Worm (Caenorhabditis elegans): Measurements from ENCODE around the gene mpz-5.

Gene mpz-5

DNA sequence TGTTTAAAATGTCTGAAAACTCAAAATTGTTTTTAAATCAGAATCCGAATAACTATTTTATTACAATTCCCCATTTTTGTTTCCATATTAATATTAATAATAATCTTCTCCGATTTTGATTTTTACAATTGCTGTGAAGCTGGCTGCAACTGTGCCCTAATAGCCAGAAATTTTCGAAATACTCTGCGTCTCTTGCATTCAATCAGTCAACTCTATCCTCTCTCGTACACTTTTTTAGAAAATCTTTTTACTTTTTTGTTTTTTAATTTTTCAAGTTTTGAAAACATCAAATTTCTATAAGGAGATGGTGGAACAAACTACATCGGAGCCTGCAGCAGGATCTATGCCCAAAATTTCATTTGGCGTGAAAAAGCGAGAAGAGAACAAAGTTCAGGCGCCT, 15.8 kb downstream of the mpz-5 start, which contains the start of gene gkow-1:
TSS of gene gkow-1 (plus strand) at position 301 of the 400 bp plus-strand sequence.
- TF ChIP-seq ceh-16 (tag; optimal IDR thresholded peaks at IDR 0.05) (no peak), nhr-43 (tag; optimal IDR thresholded peaks at IDR 0.05; ENCODE audit: poor library complexity, severe bottlenecking) (no peak), nhr-23 (tag; optimal IDR thresholded peaks at IDR 0.05) (no peak), mdl-1 (tag; optimal IDR thresholded peaks at IDR 0.05) (no peak), eor-1 (tag; optimal IDR thresholded peaks at IDR 0.05) (no peak), fos-1 (tag; optimal IDR thresholded peaks at IDR 0.05) (no peak), elt-1 (tag; optimal IDR thresholded peaks at IDR 0.05) (no peak), ceh-28 (tag; optimal IDR thresholded peaks at IDR 0.05) (no peak), zag-1 (tag; optimal IDR thresholded peaks at IDR 0.05) (no peak), unc-62 (GFP tag; optimal IDR thresholded peaks at IDR 0.05) (no peak), lin-15B (tag; optimal IDR thresholded peaks at IDR 0.05) (no peak), nhr-77 (tag; optimal IDR thresholded peaks at IDR 0.05) (no peak)

DNA sequence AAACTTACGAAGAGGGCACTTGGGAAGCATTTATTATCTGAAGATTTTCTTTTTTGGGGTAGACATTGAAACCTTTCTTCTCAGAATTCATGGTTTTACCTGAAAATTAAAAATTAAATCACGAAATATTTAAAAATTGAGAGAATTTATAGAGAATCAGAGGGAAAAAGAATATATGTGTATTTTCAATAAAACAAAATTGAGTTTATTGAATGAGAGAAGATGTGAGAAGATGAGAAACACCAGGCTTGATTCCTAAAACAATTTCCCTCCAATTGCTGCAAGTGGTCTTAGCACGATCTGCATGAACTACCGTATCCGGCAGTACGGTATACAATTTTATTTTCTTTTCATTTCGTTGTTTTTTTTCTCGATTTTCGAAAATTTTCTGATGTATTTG, 16.6 kb downstream of the mpz-5 start, which contains the start of gene R11A8.1:
TSS of gene R11A8.1 (minus strand) at position 101 of the 400 bp plus-strand sequence.
- TF ChIP-seq mml-1 (tag; optimal IDR thresholded peaks at IDR 0.05), result no peak
- TF ChIP-seq nfya-1 (tag; optimal IDR thresholded peaks at IDR 0.05; ENCODE audit: insufficient read depth), result no peak
- no peak for TF ChIP-seq nhr-77 (tag; optimal IDR thresholded peaks at IDR 0.05)
- TF ChIP-seq aly-2 (tag; optimal IDR thresholded peaks at IDR 0.05), result no peak
- no peak for TF ChIP-seq unc-62 (GFP tag; optimal IDR thresholded peaks at IDR 0.05)
- TF ChIP-seq egl-27 (tag; optimal IDR thresholded peaks at IDR 0.05), result no peak
- no peak for TF ChIP-seq R02D3.7 (tag; optimal IDR thresholded peaks at IDR 0.05)
- no peak for TF ChIP-seq nhr-11 (tag; optimal IDR thresholded peaks at IDR 0.05)
- TF ChIP-seq lin-39 (tag; optimal IDR thresholded peaks at IDR 0.05), result no peak
- no peak for TF ChIP-seq daf-12 (tag; optimal IDR thresholded peaks at IDR 0.05)
- TF ChIP-seq unc-39 (tag; optimal IDR thresholded peaks at IDR 0.05), result no peak
- TF ChIP-seq jun-1 (tag; optimal IDR thresholded peaks at IDR 0.05), result no peak
- no peak for TF ChIP-seq elt-3 (tag; optimal IDR thresholded peaks at IDR 0.05)
- TF ChIP-seq eor-1 (tag; optimal IDR thresholded peaks at IDR 0.05), result no peak
- TF ChIP-seq fkh-10 (GFP tag; optimal IDR thresholded peaks at IDR 0.05), result no peak
- no peak for TF ChIP-seq skn-1 (tag; optimal IDR thresholded peaks at IDR 0.05)
- no peak for TF ChIP-seq nhr-67 (tag; optimal IDR thresholded peaks at IDR 0.05)
- TF ChIP-seq sea-2 (GFP tag; optimal IDR thresholded peaks at IDR 0.05), result no peak

DNA sequence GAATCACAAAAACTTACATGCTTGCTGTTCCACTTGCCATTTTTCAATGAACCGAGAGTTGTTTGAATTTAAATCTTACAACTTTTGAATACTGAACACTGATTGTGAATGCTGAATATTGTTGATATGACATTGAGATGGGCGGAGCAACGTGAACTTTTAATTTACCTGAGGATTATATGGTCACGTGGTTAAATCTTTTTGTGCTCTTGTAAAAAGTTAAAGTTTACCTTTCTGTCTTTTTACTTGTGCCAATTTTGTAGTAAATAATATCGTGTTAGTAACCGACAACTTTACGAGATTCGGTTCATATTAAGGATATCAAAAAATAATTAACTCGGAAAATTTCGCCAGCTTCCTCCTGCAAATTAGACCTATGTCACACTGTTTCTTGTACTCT, 21.4 kb downstream of the mpz-5 start, which contains the start of gene Y43C5B.2:
TSS of gene Y43C5B.2 (minus strand) at position 101 of the 400 bp plus-strand sequence.
- TF ChIP-seq daf-12 (tag; optimal IDR thresholded peaks at IDR 0.05) (no peak), ceh-16 (tag; optimal IDR thresholded peaks at IDR 0.05) (no peak), nhr-11 (tag; optimal IDR thresholded peaks at IDR 0.05) (no peak), tbx-2 (tag; optimal IDR thresholded peaks at IDR 0.05) (no peak)

DNA sequence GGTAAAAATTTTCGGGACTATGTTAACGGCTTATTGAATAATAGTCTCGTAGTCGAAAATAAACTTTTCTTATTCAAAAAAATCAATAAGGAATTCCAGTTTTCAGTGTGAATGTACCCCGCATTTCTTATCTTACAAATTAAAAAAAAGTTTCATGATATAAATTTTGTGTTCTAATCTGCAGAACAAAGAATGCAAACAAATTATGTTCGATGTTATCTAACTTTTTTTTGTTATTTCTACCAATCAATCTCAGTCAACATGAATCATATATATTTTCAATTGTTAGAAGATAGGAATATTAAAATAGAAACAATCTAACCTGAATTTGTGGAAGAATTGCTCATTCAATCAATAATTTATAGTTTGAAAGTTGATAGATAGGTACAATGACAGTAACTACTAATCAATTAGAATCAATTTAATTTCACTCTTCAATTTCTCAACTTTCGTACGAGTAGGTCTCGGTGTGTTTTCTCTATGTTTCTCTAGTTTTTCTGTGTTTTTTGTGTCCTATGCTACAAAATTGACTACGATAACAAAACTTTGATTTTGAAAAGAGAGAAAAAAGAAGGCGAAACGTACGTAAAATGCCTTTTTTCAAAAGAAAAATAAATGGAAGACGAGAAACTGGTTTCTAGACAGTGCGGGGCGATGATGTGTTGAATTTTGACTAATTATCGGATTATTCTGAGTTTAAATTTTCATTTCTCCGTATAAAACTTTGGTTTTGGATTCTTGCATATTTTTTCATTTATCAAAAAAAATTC, 23.6 kb downstream of the mpz-5 start, which contains the start of the genes unc-43 and Y43C5B.3:
TSS of gene unc-43 (minus strand) at position 347 of the 770 bp plus-strand sequence.
TSS of gene Y43C5B.3 (plus strand) at position 720 of the 770 bp plus-strand sequence.
- TF ChIP-seq ceh-28 (tag; optimal IDR thresholded peaks at IDR 0.05), result no peak
- TF ChIP-seq ceh-9 (tag; optimal IDR thresholded peaks at IDR 0.05), result no peak
- TF ChIP-seq pha-4 (tag; optimal IDR thresholded peaks at IDR 0.05), result peak; percentile 66
- TF ChIP-seq ztf-4 (tag; optimal IDR thresholded peaks at IDR 0.05), result no peak
- TF ChIP-seq hmg-11 (tag; optimal IDR thresholded peaks at IDR 0.05), result no peak
- TF ChIP-seq sea-2 (GFP tag; optimal IDR thresholded peaks at IDR 0.05), result no peak
- TF ChIP-seq nhr-25 (tag; optimal IDR thresholded peaks at IDR 0.05), result no peak
- peak; percentile 84 for TF ChIP-seq elt-2 (tag; optimal IDR thresholded peaks at IDR 0.05)
- TF ChIP-seq ZK546.5 (tag; optimal IDR thresholded peaks at IDR 0.05), result no peak
- TF ChIP-seq R02D3.7 (tag; optimal IDR thresholded peaks at IDR 0.05), result no peak
- TF ChIP-seq pqm-1 (tag; optimal IDR thresholded peaks at IDR 0.05), result peak; percentile 86
- TF ChIP-seq ceh-16 (tag; optimal IDR thresholded peaks at IDR 0.05), result no peak
